Worm (Caenorhabditis elegans): ENCODE measurements around the gene svop-1.

Gene svop-1

DNA sequence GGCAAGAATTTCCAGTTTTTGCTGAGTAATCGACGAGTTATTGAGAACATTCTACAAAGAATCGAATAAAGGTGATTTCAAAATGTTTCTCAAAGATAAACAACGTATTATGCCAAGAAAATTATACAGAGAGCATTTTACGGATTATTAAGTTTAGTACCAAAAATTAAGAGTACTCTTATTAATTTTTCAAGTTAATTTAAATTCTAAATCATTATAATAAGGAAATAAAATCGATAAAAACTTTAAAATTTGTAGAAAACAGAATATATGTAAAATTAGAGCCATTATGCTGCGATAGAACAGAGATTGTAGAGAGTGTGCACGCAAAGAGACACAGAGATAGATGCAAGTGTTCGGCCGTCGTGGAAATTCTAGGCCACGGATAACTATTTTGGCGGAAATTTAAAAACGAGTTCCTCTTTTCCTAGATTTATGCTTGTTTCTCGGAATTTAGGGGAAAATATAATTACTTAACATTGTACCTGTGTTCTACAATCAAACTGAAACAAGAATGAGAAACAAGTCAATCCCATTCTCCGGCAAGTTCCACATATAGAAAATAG is 34.7 kb downstream of the svop-1 start, which contains the start of gene F44E2.9:
TSS of gene F44E2.9 (minus strand) at position 51 of the 566 bp plus-strand sequence.
- TF ChIP-seq cog-1 (tag; optimal IDR thresholded peaks at IDR 0.05) (peak; percentile 51), ztf-23 (GFP tag; IDR thresholded peaks at IDR 0.05) (0 out of 2 replicates have a peak, but pooled peaks have one; percentile 59), med-1 (GFP tag; optimal IDR thresholded peaks at IDR 0.05; ENCODE audit: insufficient read depth) (no peak), ztf-29 (GFP tag; IDR thresholded peaks at IDR 0.05) (no peak), flt-1 (GFP tag; IDR thresholded peaks at IDR 0.05) (peak; percentile 27; the same call in 1 of the 2 replicates)

DNA sequence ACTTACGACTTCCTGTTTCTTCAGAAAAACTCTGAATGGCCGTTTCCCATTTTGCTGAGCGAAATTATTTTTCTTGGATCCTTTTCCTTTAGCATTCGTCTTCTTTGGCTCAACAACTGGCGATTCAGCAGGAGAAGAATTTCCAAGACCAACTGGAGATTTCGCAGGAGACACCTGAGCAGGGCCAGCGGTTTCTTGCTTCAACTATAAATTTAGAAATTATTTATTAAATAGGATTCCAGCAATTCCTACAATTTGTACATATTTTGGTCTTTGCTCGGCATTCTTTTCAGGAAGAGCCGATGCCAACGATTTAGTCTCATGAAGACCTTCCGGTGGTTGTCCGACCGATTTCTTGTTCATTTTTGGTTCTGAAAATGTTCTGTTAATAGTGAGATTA is 35.8 kb downstream of the svop-1 start, which contains the start of gene F44E2.8:
TSS of gene F44E2.8 (minus strand) at position 371 of the 400 bp plus-strand sequence.
- TF ChIP-seq med-1 (GFP tag; optimal IDR thresholded peaks at IDR 0.05; ENCODE audit: insufficient read depth) (no peak), flt-1 (GFP tag; IDR thresholded peaks at IDR 0.05) (no peak)

DNA sequence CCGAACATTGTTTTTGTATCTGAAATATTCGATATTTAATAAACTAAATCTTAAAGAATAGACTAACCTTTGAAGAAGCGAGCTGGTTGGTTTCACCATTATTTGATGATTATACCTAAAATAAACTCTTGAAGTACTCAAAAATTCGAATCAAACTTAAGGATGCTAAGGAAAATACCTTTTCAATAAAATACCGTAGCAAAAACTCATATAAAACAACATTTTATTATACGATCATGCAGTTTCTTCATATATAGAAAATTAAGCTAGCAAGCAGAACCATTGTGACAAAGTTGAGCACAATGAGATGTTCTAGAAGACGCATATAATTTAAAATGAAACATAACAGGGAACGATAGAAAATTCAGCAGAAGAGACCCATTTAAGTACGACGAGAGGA is 36.9 kb downstream of the svop-1 start, which contains the start of gene F44E2.7:
TSS of gene F44E2.7 (minus strand) at position 101 of the 400 bp plus-strand sequence.
- TF ChIP-seq med-1 (GFP tag; optimal IDR thresholded peaks at IDR 0.05; ENCODE audit: insufficient read depth) (no peak), cog-1 (tag; optimal IDR thresholded peaks at IDR 0.05) (no peak), tab-1 (GFP tag; IDR thresholded peaks at IDR 0.05) (no peak), T22C8.4 (GFP tag; IDR thresholded peaks at IDR 0.05) (no peak), ref-1 (GFP tag; conservative IDR thresholded peaks at IDR 0.05) (no peak), ztf-23 (GFP tag; IDR thresholded peaks at IDR 0.05) (no peak), flt-1 (GFP tag; IDR thresholded peaks at IDR 0.05) (no peak), klf-2 (GFP tag; conservative IDR thresholded peaks at IDR 0.05) (no peak), ztf-29 (GFP tag; IDR thresholded peaks at IDR 0.05) (no peak)

DNA sequence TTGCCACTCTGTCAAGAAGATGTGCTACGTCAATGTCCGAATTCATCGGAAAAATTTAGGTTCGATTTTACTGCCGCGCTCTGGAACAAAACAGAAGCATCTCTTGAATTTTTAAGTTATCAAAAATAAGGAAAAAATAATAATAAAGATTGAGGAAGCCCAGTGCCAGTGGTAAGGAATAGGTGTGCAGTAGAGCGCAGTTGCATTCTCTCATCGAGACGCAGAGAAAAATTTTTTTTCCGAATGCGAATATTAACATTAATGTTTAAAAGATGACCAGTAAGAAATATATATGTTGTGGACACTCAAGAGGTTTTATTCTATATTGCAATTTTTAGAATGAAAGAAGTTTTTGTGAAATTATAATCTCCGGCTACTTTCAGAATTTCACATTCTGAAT is 37.6 kb downstream of the svop-1 start:
- TF ChIP-seq T22C8.4 (GFP tag; IDR thresholded peaks at IDR 0.05) (no peak), med-1 (GFP tag; optimal IDR thresholded peaks at IDR 0.05; ENCODE audit: insufficient read depth) (no peak), flt-1 (GFP tag; IDR thresholded peaks at IDR 0.05) (no peak), ref-1 (GFP tag; conservative IDR thresholded peaks at IDR 0.05) (no peak), tab-1 (GFP tag; IDR thresholded peaks at IDR 0.05) (no peak), ztf-29 (GFP tag; IDR thresholded peaks at IDR 0.05) (peak; percentile 46; the same call in 1 of the 2 replicates), cog-1 (tag; optimal IDR thresholded peaks at IDR 0.05) (peak; percentile 10), ztf-23 (GFP tag; IDR thresholded peaks at IDR 0.05) (no peak)

DNA sequence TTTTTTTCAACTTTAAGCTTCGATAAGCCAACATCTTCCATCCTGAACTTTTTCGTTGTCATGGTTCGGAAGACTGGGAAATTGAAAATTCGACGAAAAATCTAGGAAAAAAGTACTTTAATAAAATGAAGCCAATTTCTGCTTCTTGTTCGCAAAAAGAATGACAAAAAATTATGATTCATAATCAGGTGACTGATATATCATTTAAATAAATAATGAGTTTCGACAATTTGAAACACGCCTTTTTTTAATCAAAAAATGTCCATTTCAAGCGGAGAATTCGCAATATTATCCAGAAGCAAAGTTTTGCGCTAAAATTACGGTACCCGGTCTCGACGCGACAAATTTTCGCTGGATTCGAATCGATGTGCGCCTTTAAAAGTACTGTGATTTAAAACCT is 40.2 kb downstream of the svop-1 start, which contains the start of gene F44E2.6:
TSS of gene F44E2.6 (minus strand) at position 101 of the 400 bp plus-strand sequence.
- TF ChIP-seq flt-1 (GFP tag; IDR thresholded peaks at IDR 0.05) (no peak), ztf-29 (GFP tag; IDR thresholded peaks at IDR 0.05) (no peak), tab-1 (GFP tag; IDR thresholded peaks at IDR 0.05) (no peak), klf-2 (GFP tag; conservative IDR thresholded peaks at IDR 0.05) (no peak), T22C8.4 (GFP tag; IDR thresholded peaks at IDR 0.05) (no peak), ztf-23 (GFP tag; IDR thresholded peaks at IDR 0.05) (no peak), ref-1 (GFP tag; conservative IDR thresholded peaks at IDR 0.05) (no peak), med-1 (GFP tag; optimal IDR thresholded peaks at IDR 0.05; ENCODE audit: insufficient read depth) (no peak), cog-1 (tag; optimal IDR thresholded peaks at IDR 0.05) (no peak)

DNA sequence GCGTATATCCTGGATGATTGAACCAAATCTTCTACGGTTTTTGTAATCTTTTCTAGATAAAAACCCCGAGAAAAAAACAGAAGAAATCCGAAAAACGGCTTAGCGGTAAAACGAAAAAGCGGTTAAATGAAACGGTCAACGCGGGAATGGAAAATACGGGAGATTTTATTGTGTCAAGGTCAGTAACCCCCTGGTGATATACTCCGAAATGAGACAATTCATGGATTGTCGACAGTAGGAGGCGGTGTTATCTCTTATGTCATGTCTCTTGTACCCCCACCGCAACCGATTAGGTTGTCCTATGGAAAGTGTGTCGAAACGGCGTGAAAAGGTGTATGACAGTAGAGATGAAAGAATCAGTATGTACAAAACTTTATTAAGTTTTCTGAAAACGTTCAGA is 41.2 kb downstream of the svop-1 start:
- TF ChIP-seq T22C8.4 (GFP tag; IDR thresholded peaks at IDR 0.05) (no peak), klf-2 (GFP tag; conservative IDR thresholded peaks at IDR 0.05) (no peak), med-1 (GFP tag; optimal IDR thresholded peaks at IDR 0.05; ENCODE audit: insufficient read depth) (no peak), ref-1 (GFP tag; conservative IDR thresholded peaks at IDR 0.05) (no peak), ztf-23 (GFP tag; IDR thresholded peaks at IDR 0.05) (no peak), ztf-29 (GFP tag; IDR thresholded peaks at IDR 0.05) (no peak), tab-1 (GFP tag; IDR thresholded peaks at IDR 0.05) (no peak), cog-1 (tag; optimal IDR thresholded peaks at IDR 0.05) (no peak), flt-1 (GFP tag; IDR thresholded peaks at IDR 0.05) (no peak)

DNA sequence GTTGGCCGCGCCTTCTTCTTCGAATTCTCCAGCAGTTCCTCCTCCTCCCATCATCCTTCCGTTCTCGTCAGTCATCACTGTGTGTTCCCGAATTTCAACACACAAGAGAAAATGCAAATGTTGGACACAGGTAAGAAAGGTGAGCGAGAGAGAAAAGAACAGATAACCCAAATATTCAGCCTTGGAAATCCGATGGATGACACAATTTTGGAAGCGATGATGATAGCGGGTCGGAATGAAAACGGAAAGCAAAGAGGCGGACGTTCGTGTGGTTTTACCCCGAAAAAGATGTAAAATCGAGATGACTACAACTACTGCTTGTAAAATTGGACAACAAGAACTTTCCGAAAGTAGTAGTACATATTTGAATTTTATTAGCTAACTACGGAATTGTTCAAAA is 45.5 kb downstream of the svop-1 start:
- TF ChIP-seq ztf-23 (GFP tag; IDR thresholded peaks at IDR 0.05) (no peak), flt-1 (GFP tag; IDR thresholded peaks at IDR 0.05) (no peak), cog-1 (tag; optimal IDR thresholded peaks at IDR 0.05) (no peak), ztf-29 (GFP tag; IDR thresholded peaks at IDR 0.05) (no peak), med-1 (GFP tag; optimal IDR thresholded peaks at IDR 0.05; ENCODE audit: insufficient read depth) (no peak), tab-1 (GFP tag; IDR thresholded peaks at IDR 0.05) (no peak), T22C8.4 (GFP tag; IDR thresholded peaks at IDR 0.05) (no peak), ref-1 (GFP tag; conservative IDR thresholded peaks at IDR 0.05) (no peak), klf-2 (GFP tag; conservative IDR thresholded peaks at IDR 0.05) (no peak)

DNA sequence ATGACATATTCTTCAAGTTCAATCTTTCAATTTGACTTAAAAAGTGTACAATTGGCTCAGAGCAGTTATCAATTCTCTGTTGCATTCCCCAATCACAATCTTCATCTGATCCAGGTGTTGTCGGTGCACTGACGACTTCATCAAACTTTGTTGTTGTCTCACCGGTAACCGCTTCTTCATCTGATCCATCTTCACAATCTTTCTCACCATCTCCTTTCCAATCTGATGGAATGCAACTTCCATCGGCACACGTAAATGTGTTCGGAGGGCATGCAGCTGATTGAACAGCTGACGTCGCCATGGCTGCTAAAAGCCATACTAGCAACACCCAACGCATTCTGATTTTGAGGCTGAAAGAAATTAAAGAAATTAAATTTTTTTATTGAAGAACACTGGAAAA is 47.2 kb downstream of the svop-1 start, which contains the start of gene F44E2.4:
TSS of gene F44E2.4 (minus strand) at position 350 of the 400 bp plus-strand sequence.
- TF ChIP-seq T22C8.4 (GFP tag; IDR thresholded peaks at IDR 0.05) = no peak
- TF ChIP-seq ztf-23 (GFP tag; IDR thresholded peaks at IDR 0.05) = no peak
- TF ChIP-seq ref-1 (GFP tag; conservative IDR thresholded peaks at IDR 0.05) = no peak
- TF ChIP-seq med-1 (GFP tag; optimal IDR thresholded peaks at IDR 0.05; ENCODE audit: insufficient read depth) = no peak
- TF ChIP-seq cog-1 (tag; optimal IDR thresholded peaks at IDR 0.05) = no peak
- TF ChIP-seq flt-1 (GFP tag; IDR thresholded peaks at IDR 0.05) = no peak
- no peak for TF ChIP-seq klf-2 (GFP tag; conservative IDR thresholded peaks at IDR 0.05)
- no peak for TF ChIP-seq ztf-29 (GFP tag; IDR thresholded peaks at IDR 0.05)
